Worm (Caenorhabditis elegans) whole organism, L2 larva: Measurements from ENCODE around the gene srj-37.
A peak's percentile ranks its signal among the peaks of the same experiment; 100 is the strongest.

Experiments used
- Y55F3AM.14 ChIP-seq: fragments of 200-800 bp; sonication (Bioruptor generic); optimal IDR thresholded peaks from 2 replicates; lab custom pipeline; 2018; ENCODE audit warnings: mild to moderate bottlenecking, missing genetic modification characterization, missing compliant biosample characterization
- ZK546.5 ChIP-seq: sonication (generic microtip); optimal IDR thresholded peaks from 2 replicates; lab custom pipeline; 2017; ENCODE audit warnings: missing biosample characterization, missing genetic modification characterization
- alr-1 ChIP-seq: fragments of 150-350 bp; optimal IDR thresholded peaks from 2 replicates; lab custom pipeline; 2014; ENCODE audit warnings: missing biosample characterization, missing genetic modification characterization
- aly-2 ChIP-seq: fragments of 150-350 bp; optimal IDR thresholded peaks from 2 replicates; lab custom pipeline; 2014; ENCODE audit warnings: missing biosample characterization, missing genetic modification characterization
- ama-1 ChIP-seq: fragments of 150-350 bp; optimal IDR thresholded peaks from 2 replicates; lab custom pipeline; 2018; ENCODE audit warnings: inconsistent platforms
- blmp-1 ChIP-seq: sonication (generic microtip); optimal IDR thresholded peaks from 2 replicates; lab custom pipeline; 2017; ENCODE audit warnings: missing genetic modification characterization, mild to moderate bottlenecking, missing compliant biosample characterization, antibody characterized with exemption, moderate library complexity; ENCODE audit not compliant: insufficient read depth
- ceh-16 ChIP-seq: fragments of 150-350 bp; optimal IDR thresholded peaks from 2 replicates; lab custom pipeline; 2014; ENCODE audit warnings: missing biosample characterization, missing genetic modification characterization
- crh-2 ChIP-seq: sonication (generic microtip); optimal IDR thresholded peaks from 2 replicates; lab custom pipeline; 2017; ENCODE audit warnings: missing biosample characterization, missing genetic modification characterization
- dmd-4 ChIP-seq: sonication (generic microtip); optimal IDR thresholded peaks from 2 replicates; lab custom pipeline; 2017; ENCODE audit warnings: missing biosample characterization, missing genetic modification characterization
- elt-1 ChIP-seq: fragments of 150-350 bp; optimal IDR thresholded peaks from 2 replicates; lab custom pipeline; 2014; ENCODE audit warnings: missing biosample characterization, missing genetic modification characterization
- fos-1 ChIP-seq: fragments of 150-350 bp; optimal IDR thresholded peaks from 2 replicates; lab custom pipeline; 2014; ENCODE audit warnings: missing biosample characterization, missing genetic modification characterization
- gmeb-1 ChIP-seq: fragments of 150-350 bp; optimal IDR thresholded peaks from 2 replicates; lab custom pipeline; 2014; ENCODE audit warnings: missing biosample characterization, missing genetic modification characterization
- lsy-2 ChIP-seq, 2 experiments: fragments of 150-350 bp in 1 of 2; sonication (generic microtip) in 1 of 2; optimal IDR thresholded peaks; 2 replicates each; lab custom pipeline; 2014 to 2017; ENCODE audit warnings: missing biosample characterization in 2 of 2, missing genetic modification characterization in 2 of 2
- mab-5 ChIP-seq: fragments of 150-350 bp; optimal IDR thresholded peaks from 2 replicates; lab custom pipeline; 2014; ENCODE audit warnings: missing biosample characterization, missing genetic modification characterization
- mbf-1 ChIP-seq: sonication (generic microtip); optimal IDR thresholded peaks from 2 replicates; lab custom pipeline; 2017; ENCODE audit warnings: missing biosample characterization, missing genetic modification characterization
- mdl-1 ChIP-seq, 2 experiments: fragments of 150-350 bp in 1 of 2; sonication (generic microtip) in 1 of 2; optimal IDR thresholded peaks; 2 replicates each; lab custom pipeline; 2017; ENCODE audit warnings: missing biosample characterization in 2 of 2, missing genetic modification characterization in 2 of 2
- nhr-10 ChIP-seq: sonication (generic microtip); optimal IDR thresholded peaks from 2 replicates; lab custom pipeline; 2017; ENCODE audit warnings: missing biosample characterization, missing genetic modification characterization
- nhr-129 ChIP-seq: fragments of 150-350 bp; optimal IDR thresholded peaks from 2 replicates; lab custom pipeline; 2014; ENCODE audit warnings: missing biosample characterization, missing genetic modification characterization
- nhr-237 ChIP-seq: fragments of 150-350 bp; optimal IDR thresholded peaks from 2 replicates; lab custom pipeline; 2014; ENCODE audit warnings: missing biosample characterization, missing genetic modification characterization
- nhr-25 ChIP-seq: fragments of 150-350 bp; sonication (generic microtip); optimal IDR thresholded peaks from 3 replicates; lab custom pipeline; 2014; ENCODE audit warnings: missing biosample characterization, missing genetic modification characterization
- nhr-77 ChIP-seq: fragments of 150-350 bp; optimal IDR thresholded peaks from 2 replicates; lab custom pipeline; 2014; ENCODE audit warnings: missing biosample characterization, missing genetic modification characterization
- peb-1 ChIP-seq: fragments of 150-350 bp; optimal IDR thresholded peaks from 2 replicates; lab custom pipeline; 2014; ENCODE audit warnings: missing biosample characterization, missing genetic modification characterization
- sma-9 ChIP-seq, 2 experiments: fragments of 150-350 bp in 1 of 2; sonication (generic microtip) in 1 of 2; optimal IDR thresholded peaks; 2 replicates each; lab custom pipeline; 2014 to 2016; ENCODE audit warnings: missing genetic modification characterization in 2 of 2, mild to moderate bottlenecking in 1 of 2, missing biosample characterization in 1 of 2, missing compliant biosample characterization in 1 of 2, missing genetic modification reagents in 1 of 2, moderate library complexity in 1 of 2
- snpc-4 ChIP-seq: fragments of 150-350 bp; optimal IDR thresholded peaks from 2 replicates; lab custom pipeline; 2014; ENCODE audit warnings: missing biosample characterization, missing genetic modification characterization
- unc-55 ChIP-seq: fragments of 150-350 bp; sonication (generic microtip); optimal IDR thresholded peaks from 3 replicates; lab custom pipeline; 2014; ENCODE audit warnings: missing biosample characterization, missing genetic modification reagents, missing genetic modification characterization
- unc-62 ChIP-seq: fragments of 150-350 bp; optimal IDR thresholded peaks from 2 replicates; lab custom pipeline; 2014; ENCODE audit warnings: missing biosample characterization, missing genetic modification reagents, missing genetic modification characterization
- zag-1 ChIP-seq: fragments of 150-350 bp; optimal IDR thresholded peaks from 2 replicates; lab custom pipeline; 2014; ENCODE audit warnings: missing biosample characterization, missing genetic modification characterization
- ztf-1 ChIP-seq: fragments of 200-800 bp; sonication (Bioruptor generic); conservative IDR thresholded peaks from 2 replicates; pipeline ENCODE4 v1.3.6; 2022; ENCODE audit warnings: missing genetic modification characterization, missing compliant biosample characterization

Gene srj-37

DNA sequence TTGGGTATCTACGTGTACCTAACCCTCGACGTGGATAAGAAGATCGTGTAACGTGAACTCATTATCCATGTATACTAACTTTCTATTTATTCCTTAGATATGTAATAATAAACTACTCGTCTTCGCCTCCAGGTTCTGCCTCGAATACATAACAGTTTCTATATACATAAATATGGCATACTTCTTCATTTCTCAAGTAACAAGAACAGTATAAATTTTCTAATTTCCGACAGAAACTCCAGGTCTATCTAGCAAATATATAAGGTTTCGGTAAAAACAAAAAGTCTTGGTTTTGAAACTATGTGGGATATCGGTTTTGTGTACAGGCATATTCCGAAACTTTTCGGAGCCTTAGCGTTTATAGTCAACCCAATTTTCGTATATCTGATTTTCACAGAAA, at the start of gene srj-37:
Gene srj-37 (plus strand): TSS at position 301 of the 400 bp plus-strand sequence.
- TF ChIP-seq nhr-10 (tag; lab: Kevin White, UChicago) (no peak), mbf-1 (tag; lab: Kevin White, UChicago) (no peak), nhr-77 (tag; lab: Kevin White, UChicago) (no peak)

DNA sequence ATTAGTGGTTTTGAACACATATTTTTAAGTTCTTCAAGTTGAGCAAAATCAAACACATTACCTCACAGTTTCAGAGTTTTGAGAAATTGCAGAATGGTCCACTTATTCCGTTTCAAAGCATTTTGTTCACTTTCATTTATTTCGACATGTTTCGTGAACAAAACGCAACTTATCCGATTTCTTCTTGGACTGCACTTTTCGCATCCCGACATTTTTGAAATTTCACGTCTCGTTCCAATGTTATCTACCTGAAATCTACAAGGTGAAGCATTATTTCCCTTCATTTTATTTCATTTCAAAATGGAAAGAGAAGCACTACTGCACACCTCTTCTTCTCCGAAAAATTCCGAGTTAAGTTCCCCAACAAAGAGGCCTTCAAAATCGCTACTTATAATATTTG, 48.2 kb upstream of the srj-37 start, which contains the start of gene ZK488.6:
Gene ZK488.6 (plus strand): TSS at position 301 of the 400 bp plus-strand sequence.
- TF ChIP-seq peb-1, result no peak

ce11 chrV:592959-593358, 45.5 kb upstream of the srj-37 start, which contains the start of gene ZK488.5:
Gene ZK488.5, plus strand, starts transcription at chrV:593259.
- no peak for TF ChIP-seq unc-55 (GFP tag; lab: Kevin White, UChicago)
- TF ChIP-seq zag-1 (tag; lab: Kevin White, UChicago), result no peak

DNA sequence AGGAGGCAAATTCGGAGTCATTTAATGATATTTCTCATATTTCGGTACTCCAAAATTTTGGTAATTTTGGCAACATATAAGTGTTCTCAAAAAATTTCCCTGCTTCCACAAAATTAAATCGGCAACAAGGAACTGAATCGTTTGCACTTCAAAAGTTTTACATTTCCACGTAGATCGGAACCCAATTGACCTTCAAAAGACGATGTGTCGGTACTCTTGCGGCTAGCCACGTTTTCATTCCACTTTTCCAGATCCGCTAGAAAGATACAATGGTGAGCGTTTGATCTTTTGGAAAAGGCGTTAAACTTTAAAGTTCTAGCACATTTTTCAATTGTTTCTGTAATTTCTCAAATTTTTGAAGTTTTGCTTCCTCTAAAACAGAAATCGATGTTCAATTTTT, 41.5 kb upstream of the srj-37 start:
- peak; percentile 83 for TF ChIP-seq ceh-16 (tag; lab: Kevin White, UChicago)
- TF ChIP-seq elt-1, result peak; percentile 29
- TF ChIP-seq sma-9 (GFP tag; optimal IDR thresholded peaks at IDR 0.05; lab: Kevin White, UChicago), result peak; percentile 76
- TF ChIP-seq sma-9 (tag; optimal IDR thresholded peaks at IDR 0.05; lab: Kevin White, UChicago), result no peak
- no peak for TF ChIP-seq unc-62
- TF ChIP-seq, all 48 proteins: peak for 3

DNA sequence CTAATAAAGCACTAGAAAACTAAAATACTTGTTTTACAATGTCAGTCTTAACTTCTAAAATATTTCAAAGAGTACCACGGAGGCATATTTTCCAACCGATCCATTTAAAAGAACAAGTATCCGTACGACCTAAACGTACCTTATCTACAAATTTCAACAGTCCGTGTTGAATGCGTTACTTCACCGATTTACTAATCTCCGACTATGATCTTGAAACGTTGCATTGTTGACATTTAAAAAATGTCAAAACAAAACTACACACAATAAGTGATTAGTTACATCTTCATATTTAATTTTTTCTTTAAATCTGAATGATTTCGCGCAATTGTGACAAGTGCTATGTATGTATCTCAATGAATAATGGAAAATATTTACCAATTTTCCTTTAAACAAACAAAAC, 40.6 kb upstream of the srj-37 start:
- TF ChIP-seq unc-62 (no peak), fos-1 (tag; lab: Kevin White, UChicago) (no peak), ceh-16 (tag; lab: Kevin White, UChicago) (peak; percentile 61), crh-2 (no peak), unc-55 (GFP tag; lab: Kevin White, UChicago) (no peak), blmp-1 (no peak), nhr-237 (tag; lab: Kevin White, UChicago) (no peak), nhr-10 (tag; lab: Kevin White, UChicago) (no peak), gmeb-1 (tag; lab: Kevin White, UChicago) (no peak), snpc-4 (no peak), sma-9 (GFP tag; optimal IDR thresholded peaks at IDR 0.05; lab: Kevin White, UChicago) (peak; percentile 66), sma-9 (tag; optimal IDR thresholded peaks at IDR 0.05; lab: Kevin White, UChicago) (no peak), elt-1 (peak; percentile 72), nhr-25 (tag; lab: Kevin White, UChicago) (peak; percentile 24), alr-1 (no peak), mab-5 (no peak), nhr-129 (tag; lab: Kevin White, UChicago) (no peak), dmd-4 (tag; lab: Kevin White, UChicago) (no peak), ama-1 (lab: Kevin White, UChicago) (no peak), mbf-1 (tag; lab: Kevin White, UChicago) (no peak)

ce11 chrV:598626-599025, 39.8 kb upstream of the srj-37 start:
- no peak for TF ChIP-seq ztf-1 (GFP tag; lab: Robert Waterston, UW)
- TF ChIP-seq lsy-2 (tag; optimal IDR thresholded peaks at IDR 0.05; lab: Kevin White, UChicago), result no peak
- TF ChIP-seq aly-2 (tag; lab: Kevin White, UChicago), result no peak
- TF ChIP-seq mdl-1 (tag; optimal IDR thresholded peaks at IDR 0.05; lab: Kevin White, UChicago), result no peak
- TF ChIP-seq Y55F3AM.14, result no peak
- TF ChIP-seq ZK546.5 (tag; lab: Kevin White, UChicago), result no peak
- no peak for TF ChIP-seq mab-5
- no peak for TF ChIP-seq peb-1
- TF ChIP-seq zag-1 (tag; lab: Kevin White, UChicago), result no peak

DNA sequence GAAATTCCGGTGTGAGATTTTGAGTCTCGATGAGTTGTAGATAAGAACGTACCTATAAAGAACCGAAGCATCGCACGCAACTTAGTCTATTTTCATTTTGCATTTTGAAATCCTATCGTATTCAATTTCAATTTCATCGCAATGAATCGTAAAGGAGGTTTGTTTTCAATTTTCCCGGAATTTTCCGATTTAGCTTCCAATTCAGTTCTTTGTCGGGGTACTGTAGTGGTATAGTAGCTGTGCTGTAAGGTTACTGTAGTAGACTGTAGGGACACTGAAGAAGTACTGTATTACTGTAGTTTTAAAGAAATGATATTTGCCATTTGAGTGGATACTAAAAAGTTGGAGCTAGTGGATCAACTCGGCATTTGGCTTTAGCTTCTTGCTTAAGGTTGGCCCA, 38.6 kb upstream of the srj-37 start:
- TF ChIP-seq ceh-16 (tag; lab: Kevin White, UChicago) (peak; percentile 2), sma-9 (GFP tag; optimal IDR thresholded peaks at IDR 0.05; lab: Kevin White, UChicago) (peak; percentile 47), sma-9 (tag; optimal IDR thresholded peaks at IDR 0.05; lab: Kevin White, UChicago) (no peak), peb-1 (no peak)
